Fruit fly (Drosophila melanogaster): ENCODE results near the gene CG5151.

dm6 chr3L:16171280-16171679 is 6.8 kb upstream of the CG5151 start, which contains the start of gene CG33795:
- TF ChIP-seq Sin3A (optimal IDR thresholded peaks at IDR 0.05), result no peak
- no peak for TF ChIP-seq psq (optimal IDR thresholded peaks at IDR 0.05)
- TF ChIP-seq ttk (optimal IDR thresholded peaks at IDR 0.05), result no peak
- TF ChIP-seq h (optimal IDR thresholded peaks at IDR 0.05), result no peak
- no peak for TF ChIP-seq Myc (optimal IDR thresholded peaks at IDR 0.05)

All from Kc167 (cell line).